Worm (Caenorhabditis elegans) whole organism, midembryonic: Measurements from ENCODE around the gene C50E3.5.

Source experiments
- T22C8.4 ChIP-seq: fragments of 200-800 bp; sonication (Bioruptor generic); IDR thresholded peaks from 2 replicates; pipeline ENCODE4 v1.3.6; 2022; ENCODE audit warnings: missing genetic modification characterization, missing compliant biosample characterization
- cog-1 ChIP-seq: sonication (generic microtip); optimal IDR thresholded peaks from 2 replicates; lab custom pipeline; 2016; ENCODE audit warnings: missing genetic modification characterization, missing compliant biosample characterization
- flt-1 ChIP-seq: fragments of 200-800 bp; sonication (Bioruptor generic); IDR thresholded peaks from 2 replicates; pipeline ENCODE4 v1.3.6; 2022; ENCODE audit warnings: missing genetic modification characterization, missing compliant biosample characterization
- klf-2 ChIP-seq: fragments of 200-800 bp; sonication (Bioruptor generic); conservative IDR thresholded peaks from 2 replicates; pipeline ENCODE4 v1.3.6; 2022; ENCODE audit warnings: missing genetic modification reagents, missing genetic modification characterization, missing compliant biosample characterization
- med-1 ChIP-seq: sonication (generic microtip); optimal IDR thresholded peaks from 2 replicates; lab custom pipeline; 2017; ENCODE audit warnings: missing genetic modification characterization, mild to moderate bottlenecking, missing compliant biosample characterization, antibody characterized with exemption, missing genetic modification reagents; ENCODE audit not compliant: insufficient read depth
- tab-1 ChIP-seq: fragments of 200-800 bp; sonication (Bioruptor generic); IDR thresholded peaks from 2 replicates; pipeline ENCODE4 v1.3.6; 2022; ENCODE audit warnings: missing genetic modification characterization, missing compliant biosample characterization
- ztf-29 ChIP-seq: fragments of 200-800 bp; sonication (Bioruptor generic); IDR thresholded peaks from 2 replicates; pipeline ENCODE4 v1.3.6; 2022; ENCODE audit warnings: missing genetic modification reagents, missing genetic modification characterization, missing compliant biosample characterization

DNA sequence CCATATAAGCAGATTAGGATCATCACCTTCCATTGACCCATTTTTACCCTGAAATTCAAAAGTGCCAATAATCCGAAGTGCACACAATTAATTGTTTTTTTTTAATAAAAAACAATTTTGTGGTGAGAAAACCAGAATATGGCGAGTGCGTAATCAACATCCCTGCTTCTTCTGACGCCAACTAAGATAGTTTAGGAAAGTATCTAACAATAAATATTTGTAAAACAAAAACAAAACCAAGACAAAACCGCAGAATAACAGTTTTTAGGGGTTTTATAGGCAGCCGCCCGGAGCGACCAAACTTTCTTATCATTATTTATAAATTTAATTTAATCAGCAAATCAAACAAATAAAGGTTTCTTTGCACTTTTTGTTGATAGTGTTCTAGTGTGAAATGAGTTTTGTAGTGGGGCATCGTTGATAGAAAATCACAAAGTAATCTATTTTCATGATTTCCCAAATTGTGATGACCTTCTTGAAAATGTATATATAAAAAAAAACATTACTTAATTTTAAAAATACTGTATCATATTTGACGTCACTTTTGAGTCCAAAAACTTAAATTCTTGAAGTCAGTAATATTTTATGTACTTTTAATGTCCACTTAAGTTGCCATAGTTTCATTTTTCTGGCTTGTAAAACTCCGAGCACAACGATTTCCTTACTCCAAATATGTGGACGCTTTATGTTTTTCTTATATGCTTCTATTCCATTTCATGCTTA is 22.1 kb downstream of the C50E3.5 start, which contains the start of the genes folt-3 and clec-214:
- TF ChIP-seq klf-2 (no peak), cog-1 (tag; lab: Kevin White, UChicago) (no peak), T22C8.4 (GFP tag; lab: Robert Waterston, UW) (no peak), flt-1 (GFP tag; lab: Robert Waterston, UW) (no peak), med-1 (GFP tag; lab: Kevin White, UChicago) (no peak), ztf-29 (GFP tag; lab: Robert Waterston, UW) (no peak), tab-1 (GFP tag; lab: Robert Waterston, UW) (no peak)
